Worm (Caenorhabditis elegans): ENCODE data around the gene Y49E10.16.
"Not testable (repeated sequence)": the region's sequence is repeated elsewhere in the genome, so short reads cannot be mapped to it uniquely, and the experiment has no call there.

DNA sequence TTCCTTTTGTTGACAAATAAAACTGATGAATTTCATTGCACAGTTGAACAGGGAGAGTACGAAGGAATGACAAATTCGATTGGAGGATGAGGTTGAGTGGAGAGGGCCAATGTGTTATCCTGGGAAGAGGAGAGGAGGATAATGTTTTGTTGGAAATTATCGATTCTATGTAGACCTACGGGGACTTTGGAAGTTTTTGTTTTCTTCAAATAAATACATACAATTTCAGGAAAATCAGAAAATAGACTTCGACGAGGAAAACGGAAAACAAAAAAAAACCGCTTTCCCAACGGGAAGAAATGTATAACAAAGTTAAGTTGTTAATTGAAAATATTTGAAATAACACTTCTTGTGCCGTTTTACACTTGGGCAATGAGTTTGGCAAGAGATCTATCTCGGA, 46.6 kb upstream of the Y49E10.16 start, which contains the start of gene Y49E10.4:
- TF ChIP-seq ama-1 (optimal IDR thresholded peaks at IDR 0.05); flt-1 (GFP tag; IDR thresholded peaks at IDR 0.05); tra-4 (tag; optimal IDR thresholded peaks at IDR 0.05): not testable (repeated sequence)
